Worm (Caenorhabditis elegans) whole organism, L4 larva: ENCODE data around the gene vap-2.
A peak's percentile ranks its signal among the peaks of the same experiment; 100 is the strongest.

Experiments
- F49E8.2 ChIP-seq: sonication (generic microtip); optimal IDR thresholded peaks from 2 replicates; lab custom pipeline; 2016; ENCODE audit warnings: missing compliant biosample characterization, mild to moderate bottlenecking, missing genetic modification characterization, borderline replicate concordance
- Y105C5A.15 ChIP-seq: fragments of 200-800 bp; sonication (Bioruptor generic); IDR thresholded peaks from 2 replicates; pipeline ENCODE4 v1.3.6; 2022; ENCODE audit warnings: missing genetic modification characterization, missing compliant biosample characterization
- ZK337.2 ChIP-seq: fragments of 200-800 bp; sonication (Bioruptor generic); IDR thresholded peaks from 2 replicates; pipeline ENCODE4 v1.3.6; 2022; ENCODE audit warnings: missing genetic modification reagents, missing genetic modification characterization, missing compliant biosample characterization
- ZK546.5 ChIP-seq, 2 experiments: sonication (generic microtip); optimal IDR thresholded peaks; 2 replicates each; lab custom pipeline; 2017; ENCODE audit warnings: missing biosample characterization in 2 of 2, missing genetic modification characterization in 2 of 2
- aha-1 ChIP-seq: fragments of 150-350 bp; peaks from one replicate; lab custom pipeline; 2014; ENCODE audit warnings: missing biosample characterization, missing genetic modification characterization
- ces-1 ChIP-seq: fragments of 150-350 bp; sonication (generic microtip); optimal IDR thresholded peaks from 4 replicates; lab custom pipeline; 2014; ENCODE audit warnings: missing biosample characterization, missing genetic modification reagents, missing genetic modification characterization
- cey-2 ChIP-seq: sonication (generic microtip); optimal IDR thresholded peaks from 3 replicates; lab custom pipeline; 2017; ENCODE audit warnings: missing genetic modification characterization, mild to moderate bottlenecking, missing compliant biosample characterization, antibody characterized with exemption, borderline replicate concordance; ENCODE audit not compliant: insufficient read depth
- dmd-6 ChIP-seq: fragments of 200-800 bp; sonication (Bioruptor generic); IDR thresholded peaks from 2 replicates; pipeline ENCODE4 v1.3.6; 2022; ENCODE audit warnings: missing genetic modification reagents, missing genetic modification characterization, missing compliant biosample characterization
- duxl-1 ChIP-seq: sonication (generic microtip); optimal IDR thresholded peaks from 2 replicates; lab custom pipeline; 2016; ENCODE audit warnings: mild to moderate bottlenecking, missing genetic modification characterization, moderate library complexity, missing compliant biosample characterization; ENCODE audit not compliant: poor library complexity
- egl-27 ChIP-seq: sonication (generic microtip); optimal IDR thresholded peaks from 3 replicates; lab custom pipeline; 2017; ENCODE audit warnings: missing biosample characterization, missing genetic modification reagents, missing genetic modification characterization
- hlh-11 ChIP-seq: fragments of 200-800 bp; sonication (Bioruptor generic); optimal IDR thresholded peaks from 2 replicates; lab custom pipeline; 2018; ENCODE audit warnings: mild to moderate bottlenecking, missing genetic modification characterization, missing compliant biosample characterization
- jun-1 ChIP-seq: fragments of 150-350 bp; optimal IDR thresholded peaks from 2 replicates; lab custom pipeline; 2014; ENCODE audit warnings: missing biosample characterization, missing genetic modification reagents, missing genetic modification characterization
- lin-13 ChIP-seq: fragments of 150-350 bp; optimal IDR thresholded peaks from 2 replicates; lab custom pipeline; 2014; ENCODE audit warnings: missing biosample characterization, missing genetic modification reagents, missing genetic modification characterization
- lin-39 ChIP-seq: fragments of 150-350 bp; optimal IDR thresholded peaks from 2 replicates; lab custom pipeline; 2014; ENCODE audit warnings: missing biosample characterization, missing genetic modification reagents, missing genetic modification characterization
- madf-9 ChIP-seq: fragments of 200-800 bp; sonication (Bioruptor generic); conservative IDR thresholded peaks from 2 replicates; pipeline ENCODE4 v1.3.6; 2022; ENCODE audit warnings: missing genetic modification reagents, missing genetic modification characterization, missing compliant biosample characterization
- mep-1 ChIP-seq: fragments of 150-350 bp; sonication (generic microtip); optimal IDR thresholded peaks from 3 replicates; lab custom pipeline; 2014; ENCODE audit warnings: missing biosample characterization, missing genetic modification characterization
- mes-2 ChIP-seq: sonication (generic microtip); optimal IDR thresholded peaks from 2 replicates; lab custom pipeline; 2016; ENCODE audit warnings: missing genotype, mild to moderate bottlenecking, missing genetic modification characterization, missing compliant biosample characterization; ENCODE audit not compliant: poor library complexity, severe bottlenecking
- mxl-2 ChIP-seq: fragments of 200-800 bp; sonication (Bioruptor generic); conservative IDR thresholded peaks from 2 replicates; pipeline ENCODE4 v1.3.6; 2022; ENCODE audit warnings: missing genetic modification reagents, missing genetic modification characterization, missing compliant biosample characterization
- nhr-11 ChIP-seq: fragments of 150-350 bp; optimal IDR thresholded peaks from 2 replicates; lab custom pipeline; 2014; ENCODE audit warnings: missing biosample characterization, missing genetic modification characterization
- nhr-111 ChIP-seq: fragments of 200-800 bp; sonication (Bioruptor generic); optimal IDR thresholded peaks from 2 replicates; lab custom pipeline; 2018; ENCODE audit warnings: mild to moderate bottlenecking, missing genetic modification characterization, missing compliant biosample characterization
- nhr-41 ChIP-seq: fragments of 200-800 bp; sonication (Bioruptor generic); IDR thresholded peaks from 2 replicates; pipeline ENCODE4 v1.3.6; 2022; ENCODE audit warnings: missing genetic modification reagents, missing genetic modification characterization, missing compliant biosample characterization
- nhr-42 ChIP-seq: fragments of 200-800 bp; sonication (Bioruptor generic); IDR thresholded peaks from 2 replicates; pipeline ENCODE4 v1.3.6; 2022; ENCODE audit warnings: missing genetic modification characterization, missing compliant biosample characterization
- nhr-6 ChIP-seq: fragments of 150-350 bp; optimal IDR thresholded peaks from 2 replicates; lab custom pipeline; 2014; ENCODE audit warnings: missing biosample characterization, missing genetic modification characterization
- pha-4 ChIP-seq, 2 experiments: fragments of 150-350 bp in 1 of 2; fragments of 200-800 bp in 1 of 2; sonication (Bioruptor generic) in 1 of 2; IDR thresholded peaks in 1 of 2; optimal IDR thresholded peaks in 1 of 2; 2 replicates each; pipeline versions ENCODE4 v1.3.6 to Lab custom; 2014 to 2022; ENCODE audit warnings: missing genetic modification characterization in 2 of 2, missing genetic modification reagents in 2 of 2, missing biosample characterization in 1 of 2, missing compliant biosample characterization in 1 of 2
- rbr-2 ChIP-seq: sonication (generic microtip); optimal IDR thresholded peaks from 2 replicates; lab custom pipeline; 2016; ENCODE audit warnings: missing genotype, missing genetic modification characterization, missing compliant biosample characterization
- sdz-12 ChIP-seq: fragments of 200-800 bp; sonication (Bioruptor generic); optimal IDR thresholded peaks from 2 replicates; lab custom pipeline; 2018; ENCODE audit warnings: mild to moderate bottlenecking, missing genetic modification characterization, missing compliant biosample characterization
- set-16 ChIP-seq: fragments of 200-800 bp; sonication (Bioruptor generic); IDR thresholded peaks from 2 replicates; pipeline ENCODE4 v1.3.6; 2022; ENCODE audit warnings: missing genetic modification reagents, missing genetic modification characterization, missing compliant biosample characterization
- snpc-1.2 ChIP-seq: fragments of 200-800 bp; sonication (Bioruptor generic); IDR thresholded peaks from 2 replicates; pipeline ENCODE4 v1.3.6; 2022; ENCODE audit warnings: missing genetic modification reagents, missing genetic modification characterization, missing compliant biosample characterization
- snpc-4 ChIP-seq: fragments of 150-350 bp; optimal IDR thresholded peaks from 2 replicates; lab custom pipeline; 2014; ENCODE audit warnings: missing biosample characterization, missing genetic modification characterization
- tag-97 ChIP-seq: fragments of 200-800 bp; sonication (Bioruptor generic); IDR thresholded peaks from 2 replicates; pipeline ENCODE4 v1.3.6; 2022; ENCODE audit warnings: missing genetic modification characterization, missing compliant biosample characterization
- unc-130 ChIP-seq: sonication (generic microtip); optimal IDR thresholded peaks from 2 replicates; lab custom pipeline; 2016; ENCODE audit warnings: missing genetic modification reagents, missing genetic modification characterization, missing compliant biosample characterization
- unc-39 ChIP-seq: sonication (generic microtip); optimal IDR thresholded peaks from 2 replicates; lab custom pipeline; 2017; ENCODE audit warnings: missing biosample characterization, missing genetic modification characterization
- unc-62 ChIP-seq, 3 experiments: fragments of 150-350 bp in 1 of 3; sonication (generic microtip); optimal IDR thresholded peaks in 2 of 3; peaks in 1 of 3; 1 replicate in 1 of 3; 2 replicates in 2 of 3; lab custom pipeline; 2014 to 2017; ENCODE audit warnings: missing biosample characterization in 3 of 3, missing genetic modification characterization in 3 of 3, missing genetic modification reagents in 3 of 3, missing genotype in 1 of 3
- zip-11 ChIP-seq: fragments of 200-800 bp; sonication (Bioruptor generic); IDR thresholded peaks from 2 replicates; pipeline ENCODE4 v1.3.6; 2022; ENCODE audit warnings: missing genetic modification characterization, missing compliant biosample characterization

Gene vap-2

DNA sequence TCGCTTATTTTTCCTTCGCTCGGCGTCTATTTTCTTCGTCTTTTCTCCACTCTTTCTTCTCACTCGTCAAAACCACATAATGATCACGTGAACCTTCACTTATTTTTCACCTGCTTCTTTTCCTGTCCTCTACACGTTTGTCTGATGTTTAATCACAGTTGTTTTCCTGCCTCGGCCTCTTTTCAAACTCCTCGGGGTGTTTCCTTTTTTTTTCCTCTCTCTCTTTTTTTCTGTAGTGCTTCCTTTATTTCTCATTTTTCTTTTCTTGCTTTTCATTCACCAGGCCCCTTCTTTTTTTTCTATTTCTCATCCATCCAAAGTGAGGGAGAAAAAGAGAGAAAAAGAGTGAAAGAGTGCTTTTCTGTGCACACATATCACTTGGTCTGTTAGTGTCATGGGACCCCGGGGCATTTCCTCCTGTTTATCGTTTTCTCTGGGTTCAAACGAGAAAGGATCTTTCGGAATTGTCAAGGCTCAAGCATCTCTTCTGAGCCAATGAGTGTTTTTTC, 21.3 kb downstream of the vap-2 start (continued):
- no peak for TF ChIP-seq unc-130 (GFP tag; lab: Kevin White, UChicago)
- TF ChIP-seq ZK337.2: no peak
- no peak for TF ChIP-seq snpc-4 (tag; lab: Kevin White, UChicago)
- TF ChIP-seq zip-11: no peak
- no peak for TF ChIP-seq duxl-1 (tag; lab: Kevin White, UChicago)
- no peak for TF ChIP-seq nhr-41 (GFP tag; lab: Robert Waterston, UW)
- TF ChIP-seq madf-9 (GFP tag; lab: Robert Waterston, UW): 0 out of 2 replicates have a peak, but pooled peaks have one; percentile 41
- TF ChIP-seq snpc-1.2: no peak
- peak; percentile 70 for TF ChIP-seq pha-4 (GFP tag; IDR thresholded peaks at IDR 0.05; lab: Robert Waterston, UW)
- TF ChIP-seq pha-4 (tag; optimal IDR thresholded peaks at IDR 0.05; lab: Kevin White, UChicago): peak; percentile 78
- peak; percentile 92 for TF ChIP-seq nhr-11 (tag; lab: Kevin White, UChicago)
- TF ChIP-seq mep-1: peak; percentile 93
- TF ChIP-seq egl-27 (tag; lab: Kevin White, UChicago): no peak
- TF ChIP-seq jun-1 (tag; lab: Kevin White, UChicago): no peak
- TF ChIP-seq cey-2 (tag; lab: Kevin White, UChicago): peak; percentile 67
- TF ChIP-seq set-16 (GFP tag; lab: Robert Waterston, UW): peak; percentile 66
- no peak for TF ChIP-seq nhr-6 (tag; lab: Kevin White, UChicago)
- peak; percentile 56 for TF ChIP-seq ces-1 (GFP tag; lab: Kevin White, UChicago)
- TF ChIP-seq hlh-11 (tag; lab: Kevin White, UChicago): peak; percentile 98
- no peak for TF ChIP-seq unc-39 (tag; lab: Kevin White, UChicago)
- TF ChIP-seq Y105C5A.15 (GFP tag; lab: Robert Waterston, UW): no peak
- TF ChIP-seq F49E8.2 (tag; lab: Kevin White, UChicago): no peak
- no peak for TF ChIP-seq nhr-42 (GFP tag; lab: Robert Waterston, UW)
- TF ChIP-seq ZK546.5 (tag; optimal IDR thresholded peaks at IDR 0.05; lab: Kevin White, UChicago): no peak
- TF ChIP-seq, all 104 proteins: peak for 44

DNA sequence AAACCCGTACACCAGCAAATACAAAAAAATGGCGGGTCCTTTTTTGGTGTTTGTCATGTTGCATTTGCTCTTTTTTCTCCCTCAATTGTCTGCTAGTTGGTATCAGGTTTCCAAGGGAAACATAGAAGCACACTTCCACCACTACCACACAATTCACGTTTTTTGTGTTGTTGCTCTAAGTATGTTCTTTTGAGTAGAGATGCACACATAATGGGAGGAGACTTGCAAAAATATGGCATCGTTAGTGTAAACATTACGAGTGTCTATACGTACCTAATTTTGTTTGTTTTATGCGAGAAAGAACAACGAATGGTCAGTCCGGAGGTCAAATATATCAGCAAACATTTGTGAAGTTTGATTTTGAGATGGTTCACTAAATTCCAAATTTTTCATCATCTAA, 22.4 kb downstream of the vap-2 start:
- TF ChIP-seq aha-1 (peak; percentile 87), cey-2 (tag; lab: Kevin White, UChicago) (no peak), nhr-111 (no peak), tag-97 (GFP tag; lab: Robert Waterston, UW) (no peak), mes-2 (tag; lab: Kevin White, UChicago) (no peak), dmd-6 (GFP tag; lab: Robert Waterston, UW) (no peak), sdz-12 (GFP tag; lab: Kevin White, UChicago) (no peak), lin-39 (tag; lab: Kevin White, UChicago) (no peak), hlh-11 (tag; lab: Kevin White, UChicago) (no peak)

DNA sequence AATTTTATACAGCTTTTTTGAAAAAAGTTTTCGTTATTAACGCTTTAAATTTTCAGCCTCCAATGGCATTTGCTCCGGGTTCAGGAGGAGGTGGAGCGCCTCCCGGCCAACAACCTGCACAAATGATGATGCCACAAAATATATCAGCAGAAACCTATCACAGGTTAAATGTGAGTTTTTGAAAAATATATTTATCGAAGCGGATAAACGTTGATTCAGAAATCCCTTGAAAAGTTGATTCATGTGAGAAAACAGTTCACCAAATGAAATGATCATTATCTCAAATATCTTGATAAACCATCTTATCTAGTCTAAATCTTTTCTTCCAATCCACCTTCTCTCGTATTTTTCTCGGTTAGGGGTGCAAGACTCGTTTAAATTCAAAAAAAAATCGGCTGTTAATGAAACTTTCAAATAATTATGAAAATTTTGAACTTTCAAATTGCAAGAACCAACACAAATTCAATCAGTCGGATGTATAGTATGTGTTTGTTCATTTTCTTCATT, 23.1 kb downstream of the vap-2 start, which contains the start of gene sma-9:
TSS of gene sma-9 (plus strand) at position 51 of the 507 bp plus-strand sequence.
- TF ChIP-seq lin-13 (GFP tag; lab: Kevin White, UChicago): no peak
- TF ChIP-seq mxl-2 (GFP tag; lab: Robert Waterston, UW): no peak
- TF ChIP-seq rbr-2 (tag; lab: Kevin White, UChicago): no peak
- TF ChIP-seq unc-62 (GFP tag; optimal IDR thresholded peaks at IDR 0.05 in 1 of 2; lab: Kevin White, UChicago): peak in 1 of 2 experiments; percentile 25
- TF ChIP-seq unc-62 (tag; optimal IDR thresholded peaks at IDR 0.05; lab: Kevin White, UChicago): no peak
